Worm (Caenorhabditis elegans): Measurements from ENCODE around the gene srg-34.

ce11 chrV:18569445-18569844, 4.8 kb upstream of the srg-34 start:
- no peak for TF ChIP-seq unc-62 (GFP tag; optimal IDR thresholded peaks at IDR 0.05)
- TF ChIP-seq unc-39 (tag; optimal IDR thresholded peaks at IDR 0.05) = no peak
- no peak for TF ChIP-seq lsy-2 (tag; optimal IDR thresholded peaks at IDR 0.05)
- no peak for TF ChIP-seq pha-4 (tag; optimal IDR thresholded peaks at IDR 0.05)
- TF ChIP-seq nhr-28 (tag; optimal IDR thresholded peaks at IDR 0.05) = no peak
- TF ChIP-seq lin-13 (tag; optimal IDR thresholded peaks at IDR 0.05) = no peak

Measured in whole organism, mixed stage, embryonic.